Worm (Caenorhabditis elegans): Measurements from ENCODE around the gene unc-24.

DNA sequence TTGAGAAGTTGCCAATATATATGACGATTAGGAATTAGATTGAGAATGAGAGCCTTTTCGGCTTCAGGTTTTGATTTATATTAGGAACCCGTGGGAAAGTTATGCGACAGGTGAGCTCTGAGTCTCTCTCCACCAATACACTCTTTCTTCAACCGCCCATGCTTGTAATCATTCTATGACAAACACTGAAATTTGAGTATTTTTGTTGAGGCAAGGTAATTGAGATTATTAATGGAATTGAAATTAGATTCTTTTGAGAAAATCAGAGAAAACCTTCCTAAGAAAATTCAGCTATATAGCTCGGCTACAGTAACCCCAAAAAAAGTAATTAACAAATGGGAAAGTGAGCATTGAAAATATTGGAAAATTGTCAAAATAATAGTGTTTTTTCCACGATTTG, 23.8 kb upstream of the unc-24 start, which contains the start of gene ceh-19:
- no peak for TF ChIP-seq ceh-24 (tag; optimal IDR thresholded peaks at IDR 0.05)
- TF ChIP-seq elt-2 (tag; optimal IDR thresholded peaks at IDR 0.05): no peak
- no peak for TF ChIP-seq tbx-2 (tag; optimal IDR thresholded peaks at IDR 0.05)
- TF ChIP-seq nfya-1 (tag; optimal IDR thresholded peaks at IDR 0.05): no peak
